Fruit fly (Drosophila melanogaster): Measurements from ENCODE around the gene Rh7.
A peak's percentile ranks its signal among the peaks of the same experiment; 100 is the strongest.

The Rh7 gene

dm6 chr3L:12138113-12138899, 37.0 kb downstream of the Rh7 start, which contains the start of the genes ND-SGDH and RhoGAP68F:
TSS of gene ND-SGDH (minus strand) at chr3L:12138584.
TSS of gene RhoGAP68F (plus strand) at chr3L:12138868.
- TF ChIP-seq Ets97D (GFP tag; optimal IDR thresholded peaks at IDR 0.05) (peak; percentile 53), Camta (GFP tag; optimal IDR thresholded peaks at IDR 0.05) (peak; percentile 65), CG8478 (optimal IDR thresholded peaks at IDR 0.05) (no peak), her (GFP tag; optimal IDR thresholded peaks at IDR 0.05) (no peak), CG12236 (GFP tag; optimal IDR thresholded peaks at IDR 0.05) (no peak), danr (GFP tag; IDR thresholded peaks at IDR 0.05) (peak; percentile 17; the same call in 1 of the 2 replicates), CG15514 (GFP tag; optimal IDR thresholded peaks at IDR 0.05) (peak; percentile 89), CG3847 (GFP tag; IDR thresholded peaks at IDR 0.05) (peak; percentile 83), crc (GFP tag; optimal IDR thresholded peaks at IDR 0.05) (no peak), CG17612 (GFP tag; IDR thresholded peaks at IDR 0.05) (no peak), CG6683 (GFP tag; optimal IDR thresholded peaks at IDR 0.05) (peak; percentile 20), Asciz (GFP tag; optimal IDR thresholded peaks at IDR 0.05) (no peak), otp (GFP tag; IDR thresholded peaks at IDR 0.05) (0 out of 3 replicates have a peak, but pooled peaks have one; percentile 20), CG33557 (GFP tag; optimal IDR thresholded peaks at IDR 0.05) (peak; percentile 62), CG7963 (GFP tag; IDR thresholded peaks at IDR 0.05; ENCODE audit: partially characterized antibody) (peak; percentile 70), peb (GFP tag; IDR thresholded peaks at IDR 0.05) (peak; percentile 33; the same call in 1 of the 2 replicates), Lim3 (GFP tag; IDR thresholded peaks at IDR 0.05) (no peak), yki (optimal IDR thresholded peaks at IDR 0.05) (no peak), shn (GFP tag; optimal IDR thresholded peaks at IDR 0.05) (peak; percentile 69), CG3838 (GFP tag; optimal IDR thresholded peaks at IDR 0.05) (peak; percentile 27), Drgx (GFP tag; IDR thresholded peaks at IDR 0.05) (peak; percentile 34; the same call in 1 of the 2 replicates), pzg (GFP tag; optimal IDR thresholded peaks at IDR 0.05) (peak; percentile 57), CG11723 (GFP tag; optimal IDR thresholded peaks at IDR 0.05) (peak; percentile 71), E2f1 (GFP tag; IDR thresholded peaks at IDR 0.05) (peak; percentile 58), CG4328 (GFP tag; optimal IDR thresholded peaks at IDR 0.05) (peak; percentile 61), CG4617 (GFP tag; optimal IDR thresholded peaks at IDR 0.05; ENCODE audit: borderline replicate concordance) (peak; percentile 28), CG7372 (GFP tag; IDR thresholded peaks at IDR 0.05) (peak; percentile 74), CG11560 (tag; IDR thresholded peaks at IDR 0.05) (no peak; the same call in 2 of the 3 replicates), croc (GFP tag; conservative IDR thresholded peaks at IDR 0.05) (peak; percentile 64), ara (GFP tag; IDR thresholded peaks at IDR 0.05) (0 out of 2 replicates have a peak, but pooled peaks have one; percentile 7), CG12219 (GFP tag; optimal IDR thresholded peaks at IDR 0.05) (no peak), Meics (GFP tag; optimal IDR thresholded peaks at IDR 0.05) (peak; percentile 66), CG11247 (GFP tag; IDR thresholded peaks at IDR 0.05) (peak; percentile 54), zfh2 (GFP tag; optimal IDR thresholded peaks at IDR 0.05) (peak; percentile 86), ind (GFP tag; optimal IDR thresholded peaks at IDR 0.05) (peak; percentile 83), zen2 (GFP tag; IDR thresholded peaks at IDR 0.05; ENCODE audit: partially characterized antibody) (peak; percentile 81), Sox102F (GFP tag; optimal IDR thresholded peaks at IDR 0.05) (peak; percentile 63), ap (GFP tag; IDR thresholded peaks at IDR 0.05) (no peak), ken (GFP tag; IDR thresholded peaks at IDR 0.05) (peak; percentile 58; the same call in 1 of the 3 replicates), CG9215 (GFP tag; IDR thresholded peaks at IDR 0.05) (peak; percentile 74; the same call in 1 of the 2 replicates), lola (GFP tag; optimal IDR thresholded peaks at IDR 0.05) (peak in 1 of 3 experiments; percentile 81), CG2116 (GFP tag; optimal IDR thresholded peaks at IDR 0.05) (peak; percentile 75), ems (GFP tag; optimal IDR thresholded peaks at IDR 0.05) (peak; percentile 66), CG6175 (GFP tag; IDR thresholded peaks at IDR 0.05) (0 out of 3 replicates have a peak, but pooled peaks have one; percentile 52), zen (tag; optimal IDR thresholded peaks at IDR 0.05) (peak; percentile 54), Poxn (GFP tag; IDR thresholded peaks at IDR 0.05) (peak; percentile 64; the same call in 1 of the 2 replicates), CG13287 (GFP tag; IDR thresholded peaks at IDR 0.05; ENCODE audit: partially characterized antibody) (peak; percentile 95), pb (GFP tag; optimal IDR thresholded peaks at IDR 0.05) (peak; percentile 28), CG6689 (GFP tag; IDR thresholded peaks at IDR 0.05) (peak; percentile 67)

Data from whole organism, embryonic.